Worm (Caenorhabditis elegans) whole organism, L1 larva: Measurements from ENCODE around the gene ubc-8.

Experiments
- ama-1 ChIP-seq: fragments of 150-350 bp; optimal IDR thresholded peaks from 2 replicates; lab custom pipeline; 2014
- fkh-8 ChIP-seq: sonication (generic microtip); optimal IDR thresholded peaks from 2 replicates; lab custom pipeline; 2016; ENCODE audit warnings: mild to moderate bottlenecking, missing genetic modification characterization, missing compliant biosample characterization
- irx-1 ChIP-seq: sonication (generic microtip); optimal IDR thresholded peaks from 2 replicates; lab custom pipeline; 2016; ENCODE audit warnings: missing genetic modification characterization, missing compliant biosample characterization
- nhr-90 ChIP-seq: sonication (generic microtip); optimal IDR thresholded peaks from 2 replicates; lab custom pipeline; 2016; ENCODE audit warnings: mild to moderate bottlenecking, missing genetic modification characterization, missing compliant biosample characterization; ENCODE audit not compliant: poor library complexity
- pax-3 ChIP-seq: fragments of 200-800 bp; sonication (Bioruptor generic); optimal IDR thresholded peaks from 2 replicates; lab custom pipeline; 2018; ENCODE audit warnings: mild to moderate bottlenecking, missing genetic modification characterization, moderate library complexity, missing compliant biosample characterization
- sox-4 ChIP-seq: sonication (generic microtip); optimal IDR thresholded peaks from 2 replicates; lab custom pipeline; 2016; ENCODE audit warnings: missing genetic modification characterization, missing compliant biosample characterization
- tbx-2 ChIP-seq: sonication (generic microtip); optimal IDR thresholded peaks from 2 replicates; lab custom pipeline; 2016; ENCODE audit warnings: missing genetic modification characterization, missing compliant biosample characterization
- unc-30 ChIP-seq: sonication (generic microtip); optimal IDR thresholded peaks from 2 replicates; lab custom pipeline; 2017; ENCODE audit warnings: missing biosample characterization, missing genetic modification characterization
- unc-62 ChIP-seq: fragments of 150-350 bp; optimal IDR thresholded peaks from 2 replicates; lab custom pipeline; 2014; ENCODE audit warnings: missing biosample characterization, missing genetic modification reagents, missing genetic modification characterization
- zag-1 ChIP-seq: fragments of 150-350 bp; optimal IDR thresholded peaks from 2 replicates; lab custom pipeline; 2014; ENCODE audit warnings: missing biosample characterization, missing genetic modification characterization

- TF ChIP-seq fkh-8 (tag; lab: Kevin White, UChicago) (peak; percentile 87), pax-3 (tag; lab: Kevin White, UChicago) (peak; percentile 79), irx-1 (peak; percentile 91), nhr-90 (tag; lab: Kevin White, UChicago) (peak; percentile 93), unc-30 (tag; lab: Kevin White, UChicago) (no peak), unc-62 (GFP tag; lab: Kevin White, UChicago) (no peak), tbx-2 (tag; lab: Kevin White, UChicago) (peak; percentile 94), sox-4 (tag; lab: Kevin White, UChicago) (peak; percentile 85), zag-1 (tag; lab: Kevin White, UChicago) (no peak), ama-1 (peak; percentile 51)
Observed at ce11 chrIV:2676281-2676680, 30.8 kb downstream of the ubc-8 start, which contains the start of gene Y94H6A.3.
